Fruit fly (Drosophila melanogaster) whole organism, embryonic: Measurements from ENCODE around the gene Tailor.
A peak's percentile ranks its signal among the peaks of the same experiment; 100 is the strongest.

Experiments used
- Antp ChIP-seq: fragments of 200-800 bp; sonication (Bioruptor generic); optimal IDR thresholded peaks from 3 replicates; lab custom pipeline; 2016; ENCODE audit warnings: missing biosample characterization, missing genetic modification characterization
- CG10959 ChIP-seq: fragments of 200-800 bp; sonication (Bioruptor generic); IDR thresholded peaks from 2 replicates; pipeline ENCODE4 v1.3.6; 2022; ENCODE audit warnings: missing biosample characterization, missing genetic modification characterization
- CG12219 ChIP-seq: fragments of 200-800 bp; sonication (Bioruptor generic); optimal IDR thresholded peaks from 3 replicates; lab custom pipeline; 2018; ENCODE audit warnings: missing biosample characterization, mild to moderate bottlenecking, missing genetic modification characterization
- CG13424 ChIP-seq: fragments of 200-800 bp; sonication (Bioruptor generic); optimal IDR thresholded peaks from 2 replicates; lab custom pipeline; 2019; ENCODE audit warnings: missing biosample characterization, mild to moderate bottlenecking, missing genetic modification characterization, moderate library complexity
- CG13775 ChIP-seq: fragments of 200-800 bp; sonication (Bioruptor generic); optimal IDR thresholded peaks from 3 replicates; lab custom pipeline; 2017; ENCODE audit warnings: missing biosample characterization, mild to moderate bottlenecking, missing genetic modification characterization
- CG14710 ChIP-seq: fragments of 200-800 bp; sonication (Bioruptor generic); optimal IDR thresholded peaks from 3 replicates; lab custom pipeline; 2019; ENCODE audit warnings: missing biosample characterization, mild to moderate bottlenecking, missing genetic modification characterization, moderate library complexity
- CG15479 ChIP-seq: fragments of 200-800 bp; sonication (Bioruptor generic); optimal IDR thresholded peaks from 3 replicates; lab custom pipeline; 2019; ENCODE audit warnings: missing biosample characterization, mild to moderate bottlenecking, missing genetic modification characterization, moderate library complexity
- CG18599 ChIP-seq: fragments of 200-800 bp; sonication (Bioruptor generic); optimal IDR thresholded peaks from 3 replicates; lab custom pipeline; 2017; ENCODE audit warnings: missing biosample characterization, missing genetic modification characterization, mild to moderate bottlenecking, moderate library complexity, missing genetic modification reagents
- CG7372 ChIP-seq: fragments of 200-800 bp; sonication (Bioruptor generic); IDR thresholded peaks from 2 replicates; pipeline ENCODE4 v1.3.6; 2022; ENCODE audit warnings: missing biosample characterization, missing genetic modification characterization
- CG7786 ChIP-seq: fragments of 200-800 bp; sonication (Bioruptor generic); optimal IDR thresholded peaks from 2 replicates; lab custom pipeline; 2016; ENCODE audit warnings: missing biosample characterization, missing genetic modification characterization
- CG8281 ChIP-seq: fragments of 200-800 bp; sonication (Bioruptor generic); optimal IDR thresholded peaks from 2 replicates; lab custom pipeline; 2018; ENCODE audit warnings: missing biosample characterization, mild to moderate bottlenecking, missing genetic modification characterization, moderate library complexity
- CG9876 ChIP-seq: fragments of 200-800 bp; sonication (Bioruptor generic); optimal IDR thresholded peaks from 2 replicates; lab custom pipeline; 2016; ENCODE audit warnings: missing biosample characterization, missing genetic modification characterization
- CkIIα-i1 ChIP-seq: fragments of 200-800 bp; sonication (Bioruptor generic); IDR thresholded peaks from 2 replicates; pipeline ENCODE4 v1.3.6; 2022; ENCODE audit warnings: missing biosample characterization, missing genetic modification characterization
- HmgZ ChIP-seq: fragments of 200-800 bp; sonication (Bioruptor generic); optimal IDR thresholded peaks from 2 replicates; lab custom pipeline; 2018; ENCODE audit warnings: missing biosample characterization, mild to moderate bottlenecking, missing genetic modification characterization
- Hmx ChIP-seq: fragments of 200-800 bp; sonication (Bioruptor generic); optimal IDR thresholded peaks from 2 replicates; lab custom pipeline; 2016; ENCODE audit warnings: missing biosample characterization, missing genetic modification characterization
- MESR4 ChIP-seq: fragments of 200-800 bp; sonication (Bioruptor generic); optimal IDR thresholded peaks from 2 replicates; lab custom pipeline; 2018; ENCODE audit warnings: missing biosample characterization, mild to moderate bottlenecking, missing genetic modification characterization, moderate library complexity
- MTF-1 ChIP-seq: fragments of 200-800 bp; sonication (Bioruptor generic); optimal IDR thresholded peaks from 2 replicates; lab custom pipeline; 2018; ENCODE audit warnings: missing biosample characterization, mild to moderate bottlenecking, missing genetic modification characterization, borderline replicate concordance
- Mes4 ChIP-seq: fragments of 200-800 bp; sonication (Bioruptor generic); optimal IDR thresholded peaks from 2 replicates; lab custom pipeline; 2016; ENCODE audit warnings: missing biosample characterization, missing genetic modification characterization
- NFAT ChIP-seq: fragments of 200-800 bp; sonication (Bioruptor generic); IDR thresholded peaks from 2 replicates; pipeline ENCODE4 v1.3.6; 2022; ENCODE audit warnings: missing biosample characterization, missing genetic modification characterization
- Nf-YA ChIP-seq: fragments of 200-800 bp; sonication (Bioruptor generic); IDR thresholded peaks from 2 replicates; pipeline ENCODE4 v1.3.6; 2022; ENCODE audit warnings: missing biosample characterization, missing genetic modification characterization
- Oaz ChIP-seq: fragments of 200-800 bp; sonication (Bioruptor generic); IDR thresholded peaks from 2 replicates; pipeline ENCODE4 v1.3.6; 2022; ENCODE audit warnings: missing biosample characterization, missing genetic modification characterization
- Scr ChIP-seq: fragments of 200-800 bp; sonication (Bioruptor generic); IDR thresholded peaks from 2 replicates; pipeline ENCODE4 v1.3.6; 2022; ENCODE audit warnings: missing biosample characterization, missing genetic modification characterization; ENCODE audit not compliant: partially characterized antibody
- Sry-δ ChIP-seq: fragments of 200-800 bp; sonication (Bioruptor generic); optimal IDR thresholded peaks from 2 replicates; lab custom pipeline; 2016; ENCODE audit warnings: missing biosample characterization, missing genetic modification characterization
- Taf1 ChIP-seq: fragments of 200-800 bp; sonication (Bioruptor generic); IDR thresholded peaks from 2 replicates; pipeline ENCODE4 v1.3.6; 2022; ENCODE audit warnings: missing biosample characterization, missing genetic modification characterization
- Tbp ChIP-seq: fragments of >200 bp; optimal IDR thresholded peaks from 2 replicates; lab custom pipeline; 2018; ENCODE audit warnings: missing biosample characterization, missing genetic modification characterization
- amos ChIP-seq: fragments of 200-800 bp; sonication (Bioruptor generic); IDR thresholded peaks from 2 replicates; pipeline ENCODE4 v1.3.6; 2022; ENCODE audit warnings: missing biosample characterization, missing genetic modification characterization; ENCODE audit not compliant: partially characterized antibody
- aop ChIP-seq: fragments of 200-800 bp; sonication (Bioruptor generic); IDR thresholded peaks from 2 replicates; pipeline ENCODE4 v1.3.6; 2022; ENCODE audit warnings: missing biosample characterization, missing genetic modification characterization
- ci ChIP-seq: fragments of 200-800 bp; sonication (Bioruptor generic); IDR thresholded peaks from 3 replicates; pipeline ENCODE4 v1.3.6; 2022; ENCODE audit warnings: missing biosample characterization, missing genetic modification characterization
- croc ChIP-seq: fragments of 200-800 bp; sonication (Bioruptor generic); conservative IDR thresholded peaks from 3 replicates; pipeline ENCODE4 v1.3.6; 2022; ENCODE audit warnings: missing biosample characterization, missing genetic modification characterization
- en ChIP-seq: fragments of 200-800 bp; sonication (Bioruptor generic); optimal IDR thresholded peaks from 2 replicates; lab custom pipeline; 2016; ENCODE audit warnings: missing biosample characterization, missing genetic modification characterization
- exex ChIP-seq: fragments of 200-800 bp; sonication (Bioruptor generic); optimal IDR thresholded peaks from 4 replicates; lab custom pipeline; 2018; ENCODE audit warnings: missing biosample characterization, mild to moderate bottlenecking, missing genetic modification characterization, moderate library complexity
- grau ChIP-seq: fragments of 200-800 bp; optimal IDR thresholded peaks from 3 replicates; lab custom pipeline; 2019; ENCODE audit warnings: missing biosample characterization, mild to moderate bottlenecking, missing genetic modification characterization, moderate library complexity
- gsb ChIP-seq: fragments of 200-800 bp; sonication (Bioruptor generic); IDR thresholded peaks from 2 replicates; pipeline ENCODE4 v1.3.6; 2022; ENCODE audit warnings: missing biosample characterization, missing genetic modification characterization
- h ChIP-seq: fragments of >200 bp; optimal IDR thresholded peaks from 2 replicates; lab custom pipeline; 2017
- hb ChIP-seq: fragments of 200-800 bp; sonication (Bioruptor generic); IDR thresholded peaks from 3 replicates; pipeline ENCODE4 v1.3.6; 2022; ENCODE audit warnings: missing biosample characterization, missing genetic modification characterization; ENCODE audit not compliant: partially characterized antibody
- kah ChIP-seq: fragments of 200-800 bp; sonication (Bioruptor generic); optimal IDR thresholded peaks from 2 replicates; lab custom pipeline; 2018; ENCODE audit warnings: missing biosample characterization, mild to moderate bottlenecking, missing genetic modification characterization
- mam ChIP-seq: fragments of 200-800 bp; sonication (Bioruptor generic); optimal IDR thresholded peaks from 3 replicates; lab custom pipeline; 2016; ENCODE audit warnings: missing biosample characterization, missing genetic modification characterization
- nerfin-1 ChIP-seq: fragments of 200-800 bp; sonication (Bioruptor generic); optimal IDR thresholded peaks from 3 replicates; lab custom pipeline; 2019; ENCODE audit warnings: missing biosample characterization, mild to moderate bottlenecking, missing genetic modification characterization, moderate library complexity
- nerfin-2 ChIP-seq: fragments of 200-800 bp; sonication (Bioruptor generic); IDR thresholded peaks from 2 replicates; pipeline ENCODE4 v1.3.6; 2022; ENCODE audit warnings: missing biosample characterization, missing genetic modification characterization; ENCODE audit not compliant: partially characterized antibody
- pb ChIP-seq: fragments of 200-800 bp; sonication (Bioruptor generic); optimal IDR thresholded peaks from 3 replicates; lab custom pipeline; 2016; ENCODE audit warnings: missing biosample characterization, missing genetic modification characterization
- phol ChIP-seq: fragments of 200-800 bp; sonication (Bioruptor generic); optimal IDR thresholded peaks from 3 replicates; lab custom pipeline; 2018; ENCODE audit warnings: missing biosample characterization, mild to moderate bottlenecking, missing genetic modification characterization, moderate library complexity
- pnt ChIP-seq: fragments of 200-800 bp; sonication (Bioruptor generic); optimal IDR thresholded peaks from 3 replicates; lab custom pipeline; 2016; ENCODE audit warnings: missing biosample characterization, missing genetic modification characterization
- schlank ChIP-seq: fragments of 200-800 bp; sonication (Bioruptor generic); optimal IDR thresholded peaks from 2 replicates; lab custom pipeline; 2018; ENCODE audit warnings: missing biosample characterization, mild to moderate bottlenecking, missing genetic modification characterization
- sens ChIP-seq: fragments of 200-800 bp; sonication (Bioruptor generic); peaks from one replicate; lab custom pipeline; 2016; ENCODE audit warnings: missing biosample characterization, missing genetic modification characterization
- sens-2 ChIP-seq: fragments of 200-800 bp; sonication (Bioruptor generic); IDR thresholded peaks from 2 replicates; pipeline ENCODE4 v1.3.6; 2022; ENCODE audit warnings: missing biosample characterization, missing genetic modification characterization
- so ChIP-seq: fragments of 200-800 bp; sonication (Bioruptor generic); IDR thresholded peaks from 3 replicates; pipeline ENCODE4 v1.3.6; 2022; ENCODE audit warnings: missing biosample characterization, missing genetic modification characterization
- tx ChIP-seq: fragments of 200-800 bp; sonication (Bioruptor generic); optimal IDR thresholded peaks from 2 replicates; lab custom pipeline; 2016; ENCODE audit warnings: missing biosample characterization, missing genetic modification characterization
- wor ChIP-seq: fragments of 200-800 bp; sonication (Bioruptor generic); IDR thresholded peaks from 2 replicates; pipeline ENCODE4 v1.3.6; 2022; ENCODE audit warnings: missing biosample characterization, missing genetic modification characterization
- yki ChIP-seq: fragments of >200 bp; optimal IDR thresholded peaks from 3 replicates; lab custom pipeline; 2018

Gene Tailor

dm6 chr3R:7086377-7087200 lies 706 bp upstream of the Tailor start, which contains the start of gene alphaTub84B (continued):
- TF ChIP-seq CG18599 (GFP tag; lab: Kevin White, UChicago) (peak; percentile 56), yki (lab: Kevin White, UChicago) (no peak), ci (GFP tag; lab: Robert Waterston, UW) (peak; percentile 89), Nf-YA (GFP tag; lab: Robert Waterston, UW) (no peak), NFAT (GFP tag; lab: Robert Waterston, UW) (peak; percentile 84), aop (GFP tag; lab: Robert Waterston, UW) (peak; percentile 64; the same call in 1 of the 2 replicates), exex (no peak), CG14710 (tag; lab: Kevin White, UChicago) (peak; percentile 54), en (GFP tag; lab: Kevin White, UChicago) (peak; percentile 29), kah (GFP tag; lab: Kevin White, UChicago) (peak; percentile 34), Sry-δ (peak; percentile 94), CG7786 (GFP tag; lab: Kevin White, UChicago) (peak; percentile 54), HmgZ (tag; lab: Kevin White, UChicago) (peak; percentile 71), hb (GFP tag; lab: Robert Waterston, UW) (0 out of 3 replicates have a peak, but pooled peaks have one; percentile 41), phol (peak; percentile 88), so (peak; percentile 71; the same call in 2 of the 3 replicates), wor (GFP tag; lab: Robert Waterston, UW) (no peak), Scr (GFP tag; lab: Robert Waterston, UW) (no peak; the same call in none of the 2 replicates), CG12219 (GFP tag; lab: Kevin White, UChicago) (peak; percentile 42), croc (no peak), mam (peak; percentile 53), schlank (peak; percentile 22), nerfin-1 (peak; percentile 90), CkIIα-i1 (GFP tag; lab: Robert Waterston, UW) (no peak), MESR4 (GFP tag; lab: Kevin White, UChicago) (peak; percentile 95), Tbp (GFP tag; lab: Kevin White, UChicago) (peak; percentile 63), MTF-1 (GFP tag; lab: Kevin White, UChicago) (peak; percentile 77), Antp (peak; percentile 85), CG10959 (peak; percentile 52; the same call in 1 of the 2 replicates), sens-2 (0 out of 2 replicates have a peak, but pooled peaks have one; percentile 31), CG8281 (tag; lab: Kevin White, UChicago) (no peak), grau (tag; lab: Kevin White, UChicago) (peak; percentile 45), CG13775 (GFP tag; lab: Kevin White, UChicago) (peak; percentile 57), pb (GFP tag; lab: Kevin White, UChicago) (peak; percentile 79), Hmx (no peak), pnt (GFP tag; lab: Kevin White, UChicago) (peak; percentile 46), CG9876 (GFP tag; lab: Kevin White, UChicago) (peak; percentile 72), CG15479 (GFP tag; lab: Kevin White, UChicago) (no peak), gsb (peak; percentile 60), sens (GFP tag; lab: Kevin White, UChicago) (peak; percentile 96), amos (GFP tag; lab: Robert Waterston, UW) (peak; percentile 68), h (lab: Kevin White, UChicago) (no peak), nerfin-2 (peak; percentile 62; the same call in 1 of the 2 replicates), CG13424 (no peak), Oaz (GFP tag; lab: Robert Waterston, UW) (no peak), Mes4 (GFP tag; lab: Kevin White, UChicago) (peak; percentile 55), Taf1 (GFP tag; lab: Robert Waterston, UW) (no peak), tx (GFP tag; lab: Kevin White, UChicago) (peak; percentile 71), CG7372 (GFP tag; lab: Robert Waterston, UW) (no peak)
